Fruit fly (Drosophila melanogaster) whole organism, embryonic: ENCODE results near the gene CG33281.

ENCODE experiments used
- CG1024 ChIP-seq: fragments of 200-800 bp; sonication (Bioruptor generic); IDR thresholded peaks from 2 replicates; pipeline ENCODE4 v1.3.6; 2022; ENCODE audit warnings: missing biosample characterization, missing genetic modification characterization
- CG10274 ChIP-seq: fragments of 200-800 bp; sonication (Bioruptor generic); optimal IDR thresholded peaks from 3 replicates; lab custom pipeline; 2017; ENCODE audit warnings: missing biosample characterization, mild to moderate bottlenecking, missing genetic modification characterization
- CG10543 ChIP-seq: fragments of 200-800 bp; sonication (Bioruptor generic); optimal IDR thresholded peaks from 3 replicates; lab custom pipeline; 2017; ENCODE audit warnings: missing biosample characterization, mild to moderate bottlenecking, missing genetic modification characterization, moderate library complexity
- CG15696 ChIP-seq: fragments of 200-800 bp; sonication (Bioruptor generic); optimal IDR thresholded peaks from 2 replicates; lab custom pipeline; 2019; ENCODE audit warnings: missing biosample characterization, mild to moderate bottlenecking, missing genetic modification characterization, moderate library complexity
- CG16815 ChIP-seq: fragments of 200-800 bp; sonication (Bioruptor generic); optimal IDR thresholded peaks from 3 replicates; lab custom pipeline; 2017; ENCODE audit warnings: missing biosample characterization, mild to moderate bottlenecking, missing genetic modification characterization
- CG17328 ChIP-seq: fragments of 200-800 bp; sonication (Bioruptor generic); IDR thresholded peaks from 2 replicates; pipeline ENCODE4 v1.3.6; 2022; ENCODE audit warnings: missing biosample characterization, missing genetic modification characterization
- CG17359 ChIP-seq: fragments of 200-800 bp; sonication (Bioruptor generic); optimal IDR thresholded peaks from 3 replicates; lab custom pipeline; 2018; ENCODE audit warnings: missing biosample characterization, mild to moderate bottlenecking, missing genetic modification characterization, moderate library complexity
- CG18619 ChIP-seq: fragments of 200-800 bp; sonication (Bioruptor generic); optimal IDR thresholded peaks from 3 replicates; lab custom pipeline; 2017; ENCODE audit warnings: missing biosample characterization, mild to moderate bottlenecking, missing genetic modification characterization
- CG2120 ChIP-seq: fragments of 200-800 bp; sonication (Bioruptor generic); optimal IDR thresholded peaks from 3 replicates; lab custom pipeline; 2016; ENCODE audit warnings: missing biosample characterization, missing genetic modification characterization
- CG2712 ChIP-seq: fragments of 200-800 bp; optimal IDR thresholded peaks from 3 replicates; lab custom pipeline; 2019; ENCODE audit warnings: missing biosample characterization, mild to moderate bottlenecking, missing genetic modification characterization, moderate library complexity
- CG2875 ChIP-seq: fragments of 200-800 bp; sonication (Bioruptor generic); optimal IDR thresholded peaks from 2 replicates; lab custom pipeline; 2017; ENCODE audit warnings: missing biosample characterization, mild to moderate bottlenecking, missing genetic modification characterization, missing genetic modification reagents
- CG30403 ChIP-seq: fragments of 200-800 bp; sonication (Bioruptor generic); optimal IDR thresholded peaks from 3 replicates; lab custom pipeline; 2016; ENCODE audit warnings: missing biosample characterization, missing genetic modification characterization
- CG3163 ChIP-seq: fragments of 200-800 bp; sonication (Bioruptor generic); optimal IDR thresholded peaks from 3 replicates; lab custom pipeline; 2016; ENCODE audit warnings: missing biosample characterization, missing genetic modification characterization
- CG4282 ChIP-seq: fragments of 200-800 bp; sonication (Bioruptor generic); optimal IDR thresholded peaks from 2 replicates; lab custom pipeline; 2016; ENCODE audit warnings: missing biosample characterization, missing genetic modification characterization
- CG4820 ChIP-seq: fragments of 200-800 bp; sonication (Bioruptor generic); optimal IDR thresholded peaks from 3 replicates; lab custom pipeline; 2016; ENCODE audit warnings: missing biosample characterization, missing genetic modification characterization
- CG6175 ChIP-seq: fragments of 200-800 bp; sonication (Bioruptor generic); IDR thresholded peaks from 3 replicates; pipeline ENCODE4 v1.3.6; 2022; ENCODE audit warnings: missing biosample characterization, missing genetic modification characterization
- CG9932 ChIP-seq: fragments of 200-800 bp; sonication (Bioruptor generic); IDR thresholded peaks from 2 replicates; pipeline ENCODE4 v1.3.6; 2022; ENCODE audit warnings: missing biosample characterization, missing genetic modification characterization
- CrebB ChIP-seq: fragments of 200-800 bp; sonication (Bioruptor generic); optimal IDR thresholded peaks from 3 replicates; lab custom pipeline; 2018; ENCODE audit warnings: missing biosample characterization, mild to moderate bottlenecking, missing genetic modification characterization
- Deaf1 ChIP-seq: fragments of 200-800 bp; optimal IDR thresholded peaks from 3 replicates; lab custom pipeline; 2019; ENCODE audit warnings: missing biosample characterization, mild to moderate bottlenecking, missing genetic modification characterization, moderate library complexity
- H2.0 ChIP-seq: fragments of 200-800 bp; sonication (Bioruptor generic); IDR thresholded peaks from 2 replicates; pipeline ENCODE4 v1.3.6; 2022; ENCODE audit warnings: missing biosample characterization, missing genetic modification characterization
- HLHmδ ChIP-seq: fragments of 200-800 bp; sonication (Bioruptor generic); optimal IDR thresholded peaks from 2 replicates; lab custom pipeline; 2018; ENCODE audit warnings: missing biosample characterization, mild to moderate bottlenecking, missing genetic modification characterization, moderate library complexity
- Hr39 ChIP-seq: fragments of >200 bp; optimal IDR thresholded peaks from 2 replicates; lab custom pipeline; 2017
- Hr51 ChIP-seq, 2 experiments: fragments of 200-800 bp; sonication (Bioruptor generic); optimal IDR thresholded peaks; 2 replicates in 1 of 2; 3 replicates in 1 of 2; lab custom pipeline; 2016 to 2018; ENCODE audit warnings: missing biosample characterization in 2 of 2, missing genetic modification characterization in 2 of 2, mild to moderate bottlenecking in 1 of 2, moderate library complexity in 1 of 2
- Poxn ChIP-seq: fragments of 200-800 bp; sonication (Bioruptor generic); IDR thresholded peaks from 2 replicates; pipeline ENCODE4 v1.3.6; 2022; ENCODE audit warnings: missing biosample characterization, missing genetic modification characterization
- TFAM ChIP-seq: fragments of 200-800 bp; sonication (Bioruptor generic); optimal IDR thresholded peaks from 2 replicates; lab custom pipeline; 2017; ENCODE audit warnings: missing biosample characterization, missing genetic modification characterization, inconsistent platforms
- ato ChIP-seq: fragments of 200-800 bp; sonication (Bioruptor generic); IDR thresholded peaks from 2 replicates; pipeline ENCODE4 v1.3.6; 2022; ENCODE audit warnings: missing biosample characterization, missing genetic modification characterization; ENCODE audit not compliant: partially characterized antibody
- btn ChIP-seq: fragments of 200-800 bp; sonication (Bioruptor generic); optimal IDR thresholded peaks from 2 replicates; lab custom pipeline; 2016; ENCODE audit warnings: missing biosample characterization, missing genetic modification characterization
- cg ChIP-seq: fragments of 200-800 bp; sonication (Bioruptor generic); optimal IDR thresholded peaks from 3 replicates; lab custom pipeline; 2019; ENCODE audit warnings: missing biosample characterization, mild to moderate bottlenecking, missing genetic modification characterization, moderate library complexity
- ewg ChIP-seq: fragments of 200-800 bp; sonication (Bioruptor generic); optimal IDR thresholded peaks from 3 replicates; lab custom pipeline; 2017; ENCODE audit warnings: mild to moderate bottlenecking, missing biosample characterization, missing genetic modification reagents, missing genetic modification characterization
- eyg ChIP-seq: fragments of 200-800 bp; sonication (Bioruptor generic); optimal IDR thresholded peaks from 3 replicates; lab custom pipeline; 2016; ENCODE audit warnings: missing biosample characterization, missing genetic modification characterization
- fu2 ChIP-seq: fragments of 200-800 bp; sonication (Bioruptor generic); optimal IDR thresholded peaks from 2 replicates; lab custom pipeline; 2016; ENCODE audit warnings: missing biosample characterization, missing genetic modification characterization
- gce ChIP-seq: fragments of 200-800 bp; sonication (Bioruptor generic); IDR thresholded peaks from 3 replicates; pipeline ENCODE4 v1.3.6; 2022; ENCODE audit warnings: missing biosample characterization, missing genetic modification characterization
- gsb ChIP-seq: fragments of 200-800 bp; sonication (Bioruptor generic); IDR thresholded peaks from 2 replicates; pipeline ENCODE4 v1.3.6; 2022; ENCODE audit warnings: missing biosample characterization, missing genetic modification characterization
- hb ChIP-seq: fragments of 200-800 bp; sonication (Bioruptor generic); IDR thresholded peaks from 3 replicates; pipeline ENCODE4 v1.3.6; 2022; ENCODE audit warnings: missing biosample characterization, missing genetic modification characterization; ENCODE audit not compliant: partially characterized antibody
- her ChIP-seq: fragments of 200-800 bp; sonication (Bioruptor generic); optimal IDR thresholded peaks from 2 replicates; lab custom pipeline; 2016; ENCODE audit warnings: missing biosample characterization, missing genetic modification characterization
- jumu ChIP-seq: fragments of 200-800 bp; sonication (Bioruptor generic); optimal IDR thresholded peaks from 3 replicates; lab custom pipeline; 2016; ENCODE audit warnings: missing biosample characterization, missing genetic modification characterization
- knrl ChIP-seq: fragments of 200-800 bp; sonication (Bioruptor generic); IDR thresholded peaks from 3 replicates; pipeline ENCODE4 v1.3.6; 2022; ENCODE audit warnings: missing biosample characterization, missing genetic modification characterization; ENCODE audit not compliant: partially characterized antibody
- lola ChIP-seq, 3 experiments: fragments of >200 bp in 2 of 3; fragments of 200-800 bp in 1 of 3; sonication (Bioruptor generic) in 1 of 3; optimal IDR thresholded peaks; 2 replicates each; lab custom pipeline; 2017 to 2019; ENCODE audit warnings: missing biosample characterization in 3 of 3, missing genetic modification characterization in 3 of 3, mild to moderate bottlenecking in 1 of 3, moderate library complexity in 1 of 3
- maf-S ChIP-seq: fragments of 200-800 bp; sonication (Bioruptor generic); optimal IDR thresholded peaks from 2 replicates; lab custom pipeline; 2016; ENCODE audit warnings: missing biosample characterization, missing genetic modification characterization
- sens-2 ChIP-seq: fragments of 200-800 bp; sonication (Bioruptor generic); IDR thresholded peaks from 2 replicates; pipeline ENCODE4 v1.3.6; 2022; ENCODE audit warnings: missing biosample characterization, missing genetic modification characterization
- sim ChIP-seq: fragments of 200-800 bp; sonication (Bioruptor generic); IDR thresholded peaks from 2 replicates; pipeline ENCODE4 v1.3.6; 2022; ENCODE audit warnings: missing biosample characterization, missing genetic modification characterization
- sima ChIP-seq: fragments of 200-800 bp; sonication (Bioruptor generic); optimal IDR thresholded peaks from 2 replicates; lab custom pipeline; 2016; ENCODE audit warnings: missing biosample characterization, missing genetic modification characterization
- sob ChIP-seq: fragments of 200-800 bp; sonication (Bioruptor generic); IDR thresholded peaks from 2 replicates; pipeline ENCODE4 v1.3.6; 2022; ENCODE audit warnings: missing biosample characterization, missing genetic modification characterization
- sug ChIP-seq: fragments of 200-800 bp; optimal IDR thresholded peaks from 2 replicates; lab custom pipeline; 2019; ENCODE audit warnings: missing biosample characterization, mild to moderate bottlenecking, missing genetic modification characterization, moderate library complexity
- tll ChIP-seq, 2 experiments: fragments of 200-800 bp in 1 of 2; fragments of >200 bp in 1 of 2; sonication (Bioruptor generic) in 1 of 2; optimal IDR thresholded peaks; 2 replicates each; lab custom pipeline; 2017 to 2019; ENCODE audit warnings: missing biosample characterization in 2 of 2, missing genetic modification characterization in 2 of 2, mild to moderate bottlenecking in 1 of 2, moderate library complexity in 1 of 2
- toy ChIP-seq: fragments of 200-800 bp; sonication (Bioruptor generic); IDR thresholded peaks from 2 replicates; pipeline ENCODE4 v1.3.6; 2022; ENCODE audit warnings: missing biosample characterization, missing genetic modification characterization
- tup ChIP-seq: fragments of 200-800 bp; sonication (Bioruptor generic); optimal IDR thresholded peaks from 2 replicates; lab custom pipeline; 2016; ENCODE audit warnings: missing biosample characterization, mild to moderate bottlenecking, missing genetic modification characterization, moderate library complexity
- twi ChIP-seq: fragments of 200-800 bp; optimal IDR thresholded peaks from 2 replicates; lab custom pipeline; 2019; ENCODE audit warnings: missing biosample characterization, mild to moderate bottlenecking, missing genetic modification characterization, moderate library complexity
- usp ChIP-seq: fragments of >200 bp; optimal IDR thresholded peaks from 2 replicates; lab custom pipeline; 2017; ENCODE audit warnings: missing biosample characterization, missing genetic modification characterization
- vnd ChIP-seq: fragments of 200-800 bp; sonication (Bioruptor generic); IDR thresholded peaks from 3 replicates; pipeline ENCODE4 v1.3.6; 2022; ENCODE audit warnings: missing biosample characterization, missing genetic modification characterization; ENCODE audit not compliant: partially characterized antibody
- zfh1 ChIP-seq: fragments of 200-800 bp; sonication (Bioruptor generic); IDR thresholded peaks from 3 replicates; pipeline ENCODE4 v1.3.6; 2022; ENCODE audit warnings: missing biosample characterization, missing genetic modification characterization

The CG33281 gene

DNA sequence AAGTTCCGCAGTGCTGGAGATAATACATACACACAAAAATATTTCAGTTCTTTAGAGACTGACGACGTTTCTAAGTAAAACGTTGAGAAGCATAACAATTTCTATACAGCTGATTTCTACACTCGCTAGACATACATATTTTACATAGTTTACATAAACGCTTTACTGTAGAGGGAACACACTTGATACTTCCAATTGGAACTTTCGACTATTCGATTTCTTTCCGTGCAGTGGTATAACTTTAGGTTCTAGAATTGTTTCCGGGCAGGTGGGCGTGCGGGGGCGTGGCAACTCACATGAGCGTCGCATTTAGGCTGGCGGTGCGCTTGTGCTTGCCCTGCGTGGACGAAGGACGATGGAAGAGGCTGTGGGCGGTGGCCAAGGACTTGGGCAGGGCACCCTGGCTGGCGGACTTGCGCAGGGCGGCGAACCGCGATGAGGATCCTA lies 48.5 kb downstream of the CG33281 start (continued):
- TF ChIP-seq tll (GFP tag; optimal IDR thresholded peaks at IDR 0.05; lab: Kevin White, UChicago) (no peak), CG2120 (GFP tag; lab: Kevin White, UChicago) (peak; percentile 18), ato (GFP tag; lab: Robert Waterston, UW) (no peak), toy (GFP tag; lab: Robert Waterston, UW) (no peak), sob (GFP tag; lab: Robert Waterston, UW) (no peak), CG10274 (no peak), lola (GFP tag; optimal IDR thresholded peaks at IDR 0.05; lab: Kevin White, UChicago) (no peak), Poxn (GFP tag; lab: Robert Waterston, UW) (no peak), CG17359 (tag; lab: Kevin White, UChicago) (peak; percentile 6), vnd (peak; percentile 22; the same call in 1 of the 3 replicates), Hr51 (GFP tag; optimal IDR thresholded peaks at IDR 0.05; lab: Kevin White, UChicago) (peak in 1 of 2 experiments; percentile 3), CG4282 (GFP tag; lab: Kevin White, UChicago) (no peak), her (GFP tag; lab: Kevin White, UChicago) (no peak), gsb (GFP tag; lab: Robert Waterston, UW) (no peak), ewg (GFP tag; lab: Kevin White, UChicago) (no peak), CG9932 (GFP tag; lab: Robert Waterston, UW) (no peak), CG1024 (GFP tag; lab: Robert Waterston, UW) (no peak)

DNA sequence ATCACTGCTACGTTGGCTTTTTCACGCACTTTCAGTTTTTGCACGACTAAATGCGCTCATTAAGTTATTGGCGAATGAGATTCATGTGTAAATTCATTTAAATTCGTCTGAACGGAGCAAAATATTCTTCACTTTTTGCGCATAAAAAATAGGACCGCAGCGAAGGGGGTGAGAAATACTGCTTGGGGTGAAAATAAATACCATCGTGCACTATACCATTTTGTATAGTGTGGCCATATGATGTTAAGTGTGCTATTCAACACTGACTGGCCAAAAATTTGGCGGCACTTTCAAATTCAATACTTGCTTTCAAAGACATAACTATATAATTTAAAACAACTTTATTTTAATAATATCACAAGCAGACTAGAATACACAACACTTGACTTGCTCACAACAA lies 49.2 kb downstream of the CG33281 start, which contains the start of gene GramD1B:
GramD1B (minus strand) TSS at position 131 of the 400 bp plus-strand sequence.
- TF ChIP-seq btn (GFP tag; lab: Kevin White, UChicago): no peak
- no peak for TF ChIP-seq sim (GFP tag; lab: Robert Waterston, UW)
- peak; percentile 2 for TF ChIP-seq CG30403 (GFP tag; lab: Kevin White, UChicago)
- no peak for TF ChIP-seq sima (GFP tag; lab: Kevin White, UChicago)
- TF ChIP-seq CG6175 (GFP tag; lab: Robert Waterston, UW): no peak
- peak; percentile 32 for TF ChIP-seq sug (tag; lab: Kevin White, UChicago)
- TF ChIP-seq CG3163: no peak
- no peak for TF ChIP-seq hb (GFP tag; lab: Robert Waterston, UW)
- TF ChIP-seq CG15696 (tag; lab: Kevin White, UChicago): no peak
- no peak for TF ChIP-seq zfh1 (GFP tag; lab: Robert Waterston, UW)
- no peak for TF ChIP-seq sens-2 (GFP tag; lab: Robert Waterston, UW)
- TF ChIP-seq twi (tag; lab: Kevin White, UChicago): no peak
- TF ChIP-seq Hr39 (lab: Kevin White, UChicago): no peak
- TF ChIP-seq usp (GFP tag; lab: Kevin White, UChicago): no peak
- no peak for TF ChIP-seq Deaf1
- no peak for TF ChIP-seq CG18619 (GFP tag; lab: Kevin White, UChicago)
- no peak for TF ChIP-seq CG16815 (GFP tag; lab: Kevin White, UChicago)
- TF ChIP-seq CG2712 (tag; lab: Kevin White, UChicago): peak; percentile 20
- no peak for TF ChIP-seq jumu
- TF ChIP-seq maf-S: no peak
- TF ChIP-seq tup (GFP tag; lab: Kevin White, UChicago): no peak
- TF ChIP-seq H2.0 (GFP tag; lab: Robert Waterston, UW): no peak
- no peak for TF ChIP-seq CG10543 (GFP tag; lab: Kevin White, UChicago)
- TF ChIP-seq cg: no peak
- TF ChIP-seq eyg (GFP tag; lab: Kevin White, UChicago): no peak
- TF ChIP-seq CG4820 (GFP tag; lab: Kevin White, UChicago): no peak
- TF ChIP-seq HLHmδ (GFP tag; lab: Kevin White, UChicago): no peak
- TF ChIP-seq CG17328 (GFP tag; lab: Robert Waterston, UW): no peak
- no peak for TF ChIP-seq TFAM
- TF ChIP-seq CrebB (tag; lab: Kevin White, UChicago): peak; percentile 49
- no peak; the same call in 2 of the 3 replicates for TF ChIP-seq knrl (GFP tag; lab: Robert Waterston, UW)
- no peak for TF ChIP-seq gce (GFP tag; lab: Robert Waterston, UW)
- peak; percentile 7 for TF ChIP-seq fu2 (GFP tag; lab: Kevin White, UChicago)
- no peak for TF ChIP-seq CG2875 (GFP tag; lab: Kevin White, UChicago)
